Fruit fly (Drosophila melanogaster) whole organism, embryonic: ENCODE measurements around the gene Snx17.
A peak's percentile ranks its signal among the peaks of the same experiment; 100 is the strongest.

Source experiments
- Abd-B ChIP-seq: fragments of 200-800 bp; sonication (Bioruptor generic); optimal IDR thresholded peaks from 2 replicates; lab custom pipeline; 2018; ENCODE audit warnings: missing biosample characterization, mild to moderate bottlenecking, missing genetic modification characterization, moderate library complexity
- Atf6 ChIP-seq: fragments of 200-800 bp; sonication (Bioruptor generic); IDR thresholded peaks from 2 replicates; pipeline ENCODE4 v1.3.6; 2022; ENCODE audit warnings: missing biosample characterization, missing genetic modification characterization
- Bgb ChIP-seq: fragments of 200-800 bp; sonication (Bioruptor generic); IDR thresholded peaks from 2 replicates; pipeline ENCODE4 v1.3.6; 2022; ENCODE audit warnings: missing biosample characterization, missing genetic modification characterization; ENCODE audit not compliant: partially characterized antibody
- Blimp-1 ChIP-seq: fragments of 200-800 bp; sonication (Bioruptor generic); optimal IDR thresholded peaks from 3 replicates; lab custom pipeline; 2018; ENCODE audit warnings: missing biosample characterization, missing genetic modification characterization, mild to moderate bottlenecking, moderate library complexity, missing genetic modification reagents
- CG10267 ChIP-seq: fragments of 200-800 bp; sonication (Bioruptor generic); optimal IDR thresholded peaks from 2 replicates; lab custom pipeline; 2018; ENCODE audit warnings: missing biosample characterization, mild to moderate bottlenecking, missing genetic modification characterization, moderate library complexity
- CG11560 ChIP-seq: fragments of 200-800 bp; sonication (Bioruptor generic); IDR thresholded peaks from 3 replicates; pipeline ENCODE4 v1.3.6; 2022; ENCODE audit warnings: missing biosample characterization, missing genetic modification characterization
- CG11723 ChIP-seq: fragments of 200-800 bp; sonication (Bioruptor generic); optimal IDR thresholded peaks from 2 replicates; lab custom pipeline; 2017; ENCODE audit warnings: missing biosample characterization, mild to moderate bottlenecking, missing genetic modification characterization
- CG12391 ChIP-seq: fragments of 200-800 bp; sonication (Bioruptor generic); optimal IDR thresholded peaks from 3 replicates; lab custom pipeline; 2018; ENCODE audit warnings: missing biosample characterization, mild to moderate bottlenecking, missing genetic modification characterization, moderate library complexity
- CG13894 ChIP-seq: fragments of 200-800 bp; sonication (Bioruptor generic); optimal IDR thresholded peaks from 3 replicates; lab custom pipeline; 2018; ENCODE audit warnings: missing biosample characterization, mild to moderate bottlenecking, missing genetic modification characterization, moderate library complexity
- CG14710 ChIP-seq: fragments of 200-800 bp; sonication (Bioruptor generic); optimal IDR thresholded peaks from 3 replicates; lab custom pipeline; 2019; ENCODE audit warnings: missing biosample characterization, mild to moderate bottlenecking, missing genetic modification characterization, moderate library complexity
- CG17361 ChIP-seq: fragments of 200-800 bp; sonication (Bioruptor generic); IDR thresholded peaks from 3 replicates; pipeline ENCODE4 v1.3.6; 2022; ENCODE audit warnings: missing biosample characterization, missing genetic modification characterization
- CG17612 ChIP-seq: fragments of 200-800 bp; sonication (Bioruptor generic); IDR thresholded peaks from 2 replicates; pipeline ENCODE4 v1.3.6; 2022; ENCODE audit warnings: missing biosample characterization, missing genetic modification characterization
- CG2889 ChIP-seq: fragments of 200-800 bp; sonication (Bioruptor generic); IDR thresholded peaks from 3 replicates; pipeline ENCODE4 v1.3.6; 2022; ENCODE audit warnings: missing biosample characterization, missing genetic modification characterization
- CG3995 ChIP-seq: fragments of 200-800 bp; sonication (Bioruptor generic); optimal IDR thresholded peaks from 3 replicates; lab custom pipeline; 2016; ENCODE audit warnings: missing biosample characterization, missing genetic modification characterization
- CG8359 ChIP-seq: fragments of 200-800 bp; sonication (Bioruptor generic); optimal IDR thresholded peaks from 2 replicates; lab custom pipeline; 2017; ENCODE audit warnings: missing biosample characterization, mild to moderate bottlenecking, missing genetic modification characterization, borderline replicate concordance
- CG9727 ChIP-seq: fragments of 200-800 bp; sonication (Bioruptor generic); optimal IDR thresholded peaks from 3 replicates; lab custom pipeline; 2017; ENCODE audit warnings: missing biosample characterization, mild to moderate bottlenecking, missing genetic modification characterization
- D19B ChIP-seq: fragments of 200-800 bp; sonication (Bioruptor generic); optimal IDR thresholded peaks from 2 replicates; lab custom pipeline; 2017; ENCODE audit warnings: missing biosample characterization, mild to moderate bottlenecking, missing genetic modification characterization
- Dll ChIP-seq: fragments of 200-800 bp; sonication (Bioruptor generic); IDR thresholded peaks from 4 replicates; pipeline ENCODE4 v1.3.6; 2022; ENCODE audit warnings: missing biosample characterization, missing genetic modification characterization; ENCODE audit not compliant: partially characterized antibody
- HLH3B ChIP-seq: fragments of 200-800 bp; sonication (Bioruptor generic); IDR thresholded peaks from 2 replicates; pipeline ENCODE4 v1.3.6; 2022; ENCODE audit warnings: missing biosample characterization, missing genetic modification characterization
- Hmx ChIP-seq: fragments of 200-800 bp; sonication (Bioruptor generic); optimal IDR thresholded peaks from 2 replicates; lab custom pipeline; 2016; ENCODE audit warnings: missing biosample characterization, missing genetic modification characterization
- Hr3 ChIP-seq: fragments of 200-800 bp; sonication (Bioruptor generic); optimal IDR thresholded peaks from 3 replicates; lab custom pipeline; 2016; ENCODE audit warnings: missing biosample characterization, missing genetic modification characterization
- Sry-β ChIP-seq: fragments of 200-800 bp; sonication (Bioruptor generic); optimal IDR thresholded peaks from 2 replicates; lab custom pipeline; 2018; ENCODE audit warnings: missing biosample characterization, mild to moderate bottlenecking, missing genetic modification characterization, moderate library complexity
- Vsx1 ChIP-seq: fragments of 200-800 bp; sonication (Bioruptor generic); optimal IDR thresholded peaks from 2 replicates; lab custom pipeline; 2017; ENCODE audit warnings: missing biosample characterization, mild to moderate bottlenecking, missing genetic modification characterization, missing genetic modification reagents
- YL-1 ChIP-seq: fragments of 200-800 bp; sonication (Bioruptor generic); optimal IDR thresholded peaks from 3 replicates; lab custom pipeline; 2017; ENCODE audit warnings: missing biosample characterization, mild to moderate bottlenecking, missing genetic modification characterization
- aop ChIP-seq: fragments of 200-800 bp; sonication (Bioruptor generic); IDR thresholded peaks from 2 replicates; pipeline ENCODE4 v1.3.6; 2022; ENCODE audit warnings: missing biosample characterization, missing genetic modification characterization
- bab2 ChIP-seq: fragments of 200-800 bp; sonication (Bioruptor generic); optimal IDR thresholded peaks from 2 replicates; lab custom pipeline; 2016; ENCODE audit warnings: missing biosample characterization, missing genetic modification characterization
- bcd ChIP-seq: fragments of 200-800 bp; sonication (Bioruptor generic); optimal IDR thresholded peaks from 2 replicates; lab custom pipeline; 2017; ENCODE audit warnings: missing biosample characterization, mild to moderate bottlenecking, missing genetic modification characterization
- chn ChIP-seq: fragments of 200-800 bp; sonication (Bioruptor generic); optimal IDR thresholded peaks from 2 replicates; lab custom pipeline; 2016; ENCODE audit warnings: missing biosample characterization, missing genetic modification characterization
- crp ChIP-seq, 2 experiments: fragments of 200-800 bp; sonication (Bioruptor generic); optimal IDR thresholded peaks; 2 replicates in 1 of 2; 3 replicates in 1 of 2; lab custom pipeline; 2017; ENCODE audit warnings: missing biosample characterization in 2 of 2, missing genetic modification characterization in 2 of 2, mild to moderate bottlenecking in 1 of 2, moderate library complexity in 1 of 2
- dati ChIP-seq: fragments of 200-800 bp; sonication (Bioruptor generic); IDR thresholded peaks from 2 replicates; pipeline ENCODE4 v1.3.6; 2022; ENCODE audit warnings: missing biosample characterization, missing genetic modification characterization
- dpn ChIP-seq, 2 experiments: fragments of 200-800 bp; sonication (Bioruptor generic); optimal IDR thresholded peaks; 3 replicates each; lab custom pipeline; 2016; ENCODE audit warnings: missing biosample characterization in 2 of 2, missing genetic modification characterization in 2 of 2
- eyg ChIP-seq: fragments of 200-800 bp; sonication (Bioruptor generic); optimal IDR thresholded peaks from 3 replicates; lab custom pipeline; 2016; ENCODE audit warnings: missing biosample characterization, missing genetic modification characterization
- gem ChIP-seq: fragments of 200-800 bp; sonication (Bioruptor generic); optimal IDR thresholded peaks from 2 replicates; lab custom pipeline; 2019; ENCODE audit warnings: missing biosample characterization, mild to moderate bottlenecking, missing genetic modification characterization, moderate library complexity
- grau ChIP-seq: fragments of 200-800 bp; optimal IDR thresholded peaks from 3 replicates; lab custom pipeline; 2019; ENCODE audit warnings: missing biosample characterization, mild to moderate bottlenecking, missing genetic modification characterization, moderate library complexity
- luna ChIP-seq: fragments of 200-800 bp; sonication (Bioruptor generic); optimal IDR thresholded peaks from 2 replicates; lab custom pipeline; 2016; ENCODE audit warnings: missing biosample characterization, missing genetic modification characterization
- nerfin-1 ChIP-seq: fragments of 200-800 bp; sonication (Bioruptor generic); optimal IDR thresholded peaks from 3 replicates; lab custom pipeline; 2019; ENCODE audit warnings: missing biosample characterization, mild to moderate bottlenecking, missing genetic modification characterization, moderate library complexity
- nmo ChIP-seq: fragments of 200-800 bp; sonication (Bioruptor generic); optimal IDR thresholded peaks from 2 replicates; lab custom pipeline; 2018; ENCODE audit warnings: missing biosample characterization, mild to moderate bottlenecking, missing genetic modification characterization, moderate library complexity
- pfk ChIP-seq: fragments of 200-800 bp; sonication (Bioruptor generic); optimal IDR thresholded peaks from 2 replicates; lab custom pipeline; 2018; ENCODE audit warnings: missing biosample characterization, mild to moderate bottlenecking, missing genetic modification characterization, moderate library complexity
- phol ChIP-seq: fragments of 200-800 bp; sonication (Bioruptor generic); optimal IDR thresholded peaks from 3 replicates; lab custom pipeline; 2018; ENCODE audit warnings: missing biosample characterization, mild to moderate bottlenecking, missing genetic modification characterization, moderate library complexity
- prd ChIP-seq, 3 experiments: fragments of >200 bp in 2 of 3; fragments of 200-800 bp in 1 of 3; sonication (Bioruptor generic) in 1 of 3; optimal IDR thresholded peaks in 2 of 3; IDR thresholded peaks in 1 of 3; 2 replicates in 2 of 3; 3 replicates in 1 of 3; pipeline versions ENCODE4 v1.3.6 to Lab custom; 2017 to 2022; ENCODE audit warnings: missing biosample characterization in 1 of 3, missing genetic modification characterization in 1 of 3
- psq ChIP-seq: fragments of 200-800 bp; sonication (Bioruptor generic); optimal IDR thresholded peaks from 2 replicates; lab custom pipeline; 2017; ENCODE audit warnings: missing biosample characterization, missing genetic modification characterization
- pzg ChIP-seq: fragments of 200-800 bp; sonication (Bioruptor generic); optimal IDR thresholded peaks from 3 replicates; lab custom pipeline; 2018; ENCODE audit warnings: missing biosample characterization, mild to moderate bottlenecking, missing genetic modification characterization, moderate library complexity
- slou ChIP-seq: fragments of 200-800 bp; sonication (Bioruptor generic); optimal IDR thresholded peaks from 3 replicates; lab custom pipeline; 2016; ENCODE audit warnings: missing biosample characterization, missing genetic modification characterization
- sna ChIP-seq: fragments of 200-800 bp; sonication (Bioruptor generic); IDR thresholded peaks from 2 replicates; pipeline ENCODE4 v1.3.6; 2022; ENCODE audit warnings: missing biosample characterization, missing genetic modification characterization; ENCODE audit not compliant: partially characterized antibody
- ssp ChIP-seq: fragments of 200-800 bp; sonication (Bioruptor generic); IDR thresholded peaks from 2 replicates; pipeline ENCODE4 v1.3.6; 2022; ENCODE audit warnings: missing biosample characterization, missing genetic modification characterization
- ttk ChIP-seq: fragments of 200-800 bp; sonication (Bioruptor generic); IDR thresholded peaks from 2 replicates; pipeline ENCODE4 v2.1.2; 2022; ENCODE audit warnings: missing biosample characterization, missing genetic modification characterization
- wor ChIP-seq: fragments of 200-800 bp; sonication (Bioruptor generic); IDR thresholded peaks from 2 replicates; pipeline ENCODE4 v1.3.6; 2022; ENCODE audit warnings: missing biosample characterization, missing genetic modification characterization
- z ChIP-seq: fragments of 200-800 bp; sonication (Bioruptor generic); IDR thresholded peaks from 3 replicates; pipeline ENCODE4 v1.3.6; 2022; ENCODE audit warnings: missing biosample characterization, missing genetic modification characterization

The Snx17 gene

dm6 chr2L:10226724-10227407 is 20.1 kb upstream of the Snx17 start, which contains the start of gene CG5708 (continued):
- no peak for TF ChIP-seq CG8359
- no peak for TF ChIP-seq CG2889
- TF ChIP-seq ttk = no peak
- no peak for TF ChIP-seq nerfin-1 (tag; lab: Kevin White, UChicago)
- TF ChIP-seq CG13894 (tag; lab: Kevin White, UChicago) = no peak
- TF ChIP-seq phol = peak; percentile 48
- peak; percentile 40; the same call in 1 of the 4 replicates for TF ChIP-seq Dll (GFP tag; lab: Robert Waterston, UW)
- TF ChIP-seq eyg (GFP tag; lab: Kevin White, UChicago) = no peak
- TF ChIP-seq dpn (GFP tag; optimal IDR thresholded peaks at IDR 0.05; lab: Kevin White, UChicago) = no peak
- peak; percentile 34 for TF ChIP-seq CG12391
- no peak for TF ChIP-seq luna (GFP tag; lab: Kevin White, UChicago)
- no peak for TF ChIP-seq slou
- no peak for TF ChIP-seq CG17612
- no peak for TF ChIP-seq bcd (GFP tag; lab: Kevin White, UChicago)
- peak; percentile 25 for TF ChIP-seq CG10267 (tag; lab: Kevin White, UChicago)
- TF ChIP-seq CG14710 = peak; percentile 33
- TF ChIP-seq chn = no peak
- TF ChIP-seq CG11723 = peak; percentile 89
- TF ChIP-seq HLH3B (GFP tag; lab: Robert Waterston, UW) = no peak
- no peak for TF ChIP-seq psq (GFP tag; lab: Kevin White, UChicago)
- peak; percentile 66 for TF ChIP-seq nmo (GFP tag; lab: Kevin White, UChicago)
- TF ChIP-seq pfk (GFP tag; lab: Kevin White, UChicago) = peak; percentile 86
- no peak for TF ChIP-seq aop (GFP tag; lab: Robert Waterston, UW)
- TF ChIP-seq ssp = peak; percentile 87
- TF ChIP-seq Blimp-1 = no peak
- TF ChIP-seq Sry-β (GFP tag; lab: Kevin White, UChicago) = peak; percentile 92
- no peak for TF ChIP-seq bab2 (GFP tag; lab: Kevin White, UChicago)
- no peak for TF ChIP-seq Hmx
- no peak for TF ChIP-seq D19B (GFP tag; lab: Kevin White, UChicago)
- TF ChIP-seq Abd-B (GFP tag; lab: Kevin White, UChicago) = peak; percentile 51
- TF ChIP-seq YL-1 (GFP tag; lab: Kevin White, UChicago) = no peak
- peak; percentile 24 for TF ChIP-seq grau (tag; lab: Kevin White, UChicago)
- peak in 1 of 2 experiments; percentile 48 for TF ChIP-seq crp (GFP tag; optimal IDR thresholded peaks at IDR 0.05; lab: Kevin White, UChicago)
- no peak for TF ChIP-seq prd (optimal IDR thresholded peaks at IDR 0.05; lab: Kevin White, UChicago)
- 0 out of 3 replicates have a peak, but pooled peaks have one; percentile 20 for TF ChIP-seq prd (GFP tag; IDR thresholded peaks at IDR 0.05; lab: Robert Waterston, UW)
- TF ChIP-seq Atf6 (GFP tag; lab: Robert Waterston, UW) = 0 out of 2 replicates have a peak, but pooled peaks have one; percentile 17
- no peak for TF ChIP-seq z (GFP tag; lab: Robert Waterston, UW)
- no peak for TF ChIP-seq Vsx1 (GFP tag; lab: Kevin White, UChicago)
- TF ChIP-seq Hr3 (GFP tag; lab: Kevin White, UChicago) = no peak
- TF ChIP-seq CG11560 = no peak
- peak; percentile 52; the same call in 1 of the 2 replicates for TF ChIP-seq Bgb (GFP tag; lab: Robert Waterston, UW)
- TF ChIP-seq dati (GFP tag; lab: Robert Waterston, UW) = no peak
- TF ChIP-seq pzg (GFP tag; lab: Kevin White, UChicago) = peak; percentile 58
- no peak for TF ChIP-seq sna
- peak; percentile 40 for TF ChIP-seq gem (tag; lab: Kevin White, UChicago)
- no peak for TF ChIP-seq wor (GFP tag; lab: Robert Waterston, UW)
- peak; percentile 66; the same call in 2 of the 3 replicates for TF ChIP-seq CG17361
- no peak for TF ChIP-seq CG9727 (GFP tag; lab: Kevin White, UChicago)
- peak; percentile 52 for TF ChIP-seq CG3995
